Fruit fly (Drosophila melanogaster) whole organism, embryonic: ENCODE results near the gene CG43175.

ENCODE experiments used
- Adf1 ChIP-seq: fragments of 200-800 bp; sonication (Bioruptor generic); IDR thresholded peaks from 2 replicates; pipeline ENCODE4 v1.3.6; 2022; ENCODE audit warnings: missing biosample characterization, missing genetic modification characterization
- Atf-2 ChIP-seq: fragments of 200-800 bp; sonication (Bioruptor generic); optimal IDR thresholded peaks from 2 replicates; lab custom pipeline; 2016; ENCODE audit warnings: missing biosample characterization, missing genetic modification characterization
- Awh ChIP-seq: fragments of 200-800 bp; sonication (Bioruptor generic); IDR thresholded peaks from 2 replicates; pipeline ENCODE4, ENCODE4 v1.3.6; 2022; ENCODE audit warnings: missing biosample characterization, missing genetic modification characterization
- CG10147 ChIP-seq: fragments of 200-800 bp; sonication (Bioruptor generic); optimal IDR thresholded peaks from 2 replicates; lab custom pipeline; 2019; ENCODE audit warnings: missing biosample characterization, mild to moderate bottlenecking, missing genetic modification characterization, moderate library complexity
- CG10979 ChIP-seq: fragments of 200-800 bp; sonication (Bioruptor generic); optimal IDR thresholded peaks from 2 replicates; lab custom pipeline; 2018; ENCODE audit warnings: missing biosample characterization, mild to moderate bottlenecking, missing genetic modification characterization, moderate library complexity
- CG12155 ChIP-seq: fragments of 200-800 bp; sonication (Bioruptor generic); optimal IDR thresholded peaks from 3 replicates; lab custom pipeline; 2016; ENCODE audit warnings: missing biosample characterization, missing genetic modification characterization
- CG12391 ChIP-seq: fragments of 200-800 bp; sonication (Bioruptor generic); optimal IDR thresholded peaks from 3 replicates; lab custom pipeline; 2018; ENCODE audit warnings: missing biosample characterization, mild to moderate bottlenecking, missing genetic modification characterization, moderate library complexity
- CG13775 ChIP-seq: fragments of 200-800 bp; sonication (Bioruptor generic); optimal IDR thresholded peaks from 3 replicates; lab custom pipeline; 2017; ENCODE audit warnings: missing biosample characterization, mild to moderate bottlenecking, missing genetic modification characterization
- CG14014 ChIP-seq: fragments of 200-800 bp; sonication (Bioruptor generic); IDR thresholded peaks from 2 replicates; pipeline ENCODE4 v1.3.6; 2022; ENCODE audit warnings: missing biosample characterization, missing genetic modification characterization
- CG1529 ChIP-seq: fragments of 200-800 bp; sonication (Bioruptor generic); optimal IDR thresholded peaks from 3 replicates; lab custom pipeline; 2018; ENCODE audit warnings: missing biosample characterization, missing genetic modification characterization
- CG16815 ChIP-seq: fragments of 200-800 bp; sonication (Bioruptor generic); optimal IDR thresholded peaks from 3 replicates; lab custom pipeline; 2017; ENCODE audit warnings: missing biosample characterization, mild to moderate bottlenecking, missing genetic modification characterization
- CG18262 ChIP-seq: fragments of 200-800 bp; optimal IDR thresholded peaks from 3 replicates; lab custom pipeline; 2019; ENCODE audit warnings: missing biosample characterization, mild to moderate bottlenecking, missing genetic modification characterization, moderate library complexity
- CG18476 ChIP-seq: fragments of 200-800 bp; sonication (Bioruptor generic); optimal IDR thresholded peaks from 2 replicates; lab custom pipeline; 2016; ENCODE audit warnings: missing biosample characterization, mild to moderate bottlenecking, missing genetic modification characterization
- CG18599 ChIP-seq: fragments of 200-800 bp; sonication (Bioruptor generic); optimal IDR thresholded peaks from 3 replicates; lab custom pipeline; 2017; ENCODE audit warnings: missing biosample characterization, missing genetic modification characterization, mild to moderate bottlenecking, moderate library complexity, missing genetic modification reagents
- CG2116 ChIP-seq: fragments of 200-800 bp; sonication (Bioruptor generic); optimal IDR thresholded peaks from 3 replicates; lab custom pipeline; 2018; ENCODE audit warnings: missing biosample characterization, mild to moderate bottlenecking, missing genetic modification characterization
- CG2120 ChIP-seq: fragments of 200-800 bp; sonication (Bioruptor generic); optimal IDR thresholded peaks from 3 replicates; lab custom pipeline; 2016; ENCODE audit warnings: missing biosample characterization, missing genetic modification characterization
- CG30020 ChIP-seq: fragments of 200-800 bp; optimal IDR thresholded peaks from 2 replicates; lab custom pipeline; 2019; ENCODE audit warnings: missing biosample characterization, mild to moderate bottlenecking, missing genetic modification characterization, moderate library complexity
- CG30403 ChIP-seq: fragments of 200-800 bp; sonication (Bioruptor generic); optimal IDR thresholded peaks from 3 replicates; lab custom pipeline; 2016; ENCODE audit warnings: missing biosample characterization, missing genetic modification characterization
- CG3281 ChIP-seq: fragments of 200-800 bp; sonication (Bioruptor generic); optimal IDR thresholded peaks from 3 replicates; lab custom pipeline; 2017; ENCODE audit warnings: missing biosample characterization, mild to moderate bottlenecking, missing genetic modification characterization
- CG34376 ChIP-seq: fragments of 200-800 bp; sonication (Bioruptor generic); optimal IDR thresholded peaks from 2 replicates; lab custom pipeline; 2018; ENCODE audit warnings: missing biosample characterization, mild to moderate bottlenecking, missing genetic modification characterization
- CG3847 ChIP-seq: fragments of 200-800 bp; sonication (Bioruptor generic); IDR thresholded peaks from 2 replicates; pipeline ENCODE4 v1.3.6; 2022; ENCODE audit warnings: missing biosample characterization, missing genetic modification characterization
- CG7745 ChIP-seq: fragments of 200-800 bp; sonication (Bioruptor generic); optimal IDR thresholded peaks from 2 replicates; lab custom pipeline; 2018; ENCODE audit warnings: missing biosample characterization, mild to moderate bottlenecking, missing genetic modification characterization, moderate library complexity
- CG7839 ChIP-seq: fragments of 200-800 bp; sonication (Bioruptor generic); optimal IDR thresholded peaks from 3 replicates; lab custom pipeline; 2018; ENCODE audit warnings: missing biosample characterization, mild to moderate bottlenecking, missing genetic modification characterization, moderate library complexity
- CG8388 ChIP-seq: fragments of 200-800 bp; sonication (Bioruptor generic); optimal IDR thresholded peaks from 2 replicates; lab custom pipeline; 2019; ENCODE audit warnings: missing biosample characterization, mild to moderate bottlenecking, missing genetic modification characterization, moderate library complexity
- Dip2 ChIP-seq: fragments of 200-800 bp; sonication (Bioruptor generic); IDR thresholded peaks from 2 replicates; pipeline ENCODE4 v1.3.6; 2022; ENCODE audit warnings: missing biosample characterization, missing genetic modification characterization
- Ets97D ChIP-seq: fragments of 200-800 bp; sonication (Bioruptor generic); optimal IDR thresholded peaks from 3 replicates; lab custom pipeline; 2016; ENCODE audit warnings: missing biosample characterization, missing genetic modification characterization
- Med ChIP-seq: fragments of 200-800 bp; sonication (Bioruptor generic); peaks from one replicate; lab custom pipeline; 2016; ENCODE audit warnings: missing biosample characterization, missing genetic modification characterization, mild to moderate bottlenecking, inconsistent platforms, moderate library complexity
- Meics ChIP-seq: fragments of 200-800 bp; sonication (Bioruptor generic); optimal IDR thresholded peaks from 2 replicates; lab custom pipeline; 2017; ENCODE audit warnings: missing biosample characterization, mild to moderate bottlenecking, missing genetic modification characterization
- Pdp1 ChIP-seq, 2 experiments: fragments of 200-800 bp; sonication (Bioruptor generic); optimal IDR thresholded peaks; 3 replicates each; lab custom pipeline; 2016; ENCODE audit warnings: missing biosample characterization in 2 of 2, missing genetic modification characterization in 2 of 2, mild to moderate bottlenecking in 1 of 2, moderate library complexity in 1 of 2
- ato ChIP-seq: fragments of 200-800 bp; sonication (Bioruptor generic); IDR thresholded peaks from 2 replicates; pipeline ENCODE4 v1.3.6; 2022; ENCODE audit warnings: missing biosample characterization, missing genetic modification characterization; ENCODE audit not compliant: partially characterized antibody
- bowl ChIP-seq: fragments of 200-800 bp; sonication (Bioruptor generic); IDR thresholded peaks from 2 replicates; pipeline ENCODE4 v1.3.6; 2022; ENCODE audit warnings: missing biosample characterization, missing genetic modification characterization
- cg ChIP-seq: fragments of 200-800 bp; sonication (Bioruptor generic); optimal IDR thresholded peaks from 3 replicates; lab custom pipeline; 2019; ENCODE audit warnings: missing biosample characterization, mild to moderate bottlenecking, missing genetic modification characterization, moderate library complexity
- emc ChIP-seq: fragments of 200-800 bp; sonication (Bioruptor generic); optimal IDR thresholded peaks from 2 replicates; lab custom pipeline; 2016; ENCODE audit warnings: missing biosample characterization, missing genetic modification characterization
- gem ChIP-seq: fragments of 200-800 bp; sonication (Bioruptor generic); optimal IDR thresholded peaks from 2 replicates; lab custom pipeline; 2019; ENCODE audit warnings: missing biosample characterization, mild to moderate bottlenecking, missing genetic modification characterization, moderate library complexity
- her ChIP-seq: fragments of 200-800 bp; sonication (Bioruptor generic); optimal IDR thresholded peaks from 2 replicates; lab custom pipeline; 2016; ENCODE audit warnings: missing biosample characterization, missing genetic modification characterization
- lbe ChIP-seq: fragments of 200-800 bp; sonication (Bioruptor generic); optimal IDR thresholded peaks from 2 replicates; lab custom pipeline; 2016; ENCODE audit warnings: missing biosample characterization, mild to moderate bottlenecking, missing genetic modification characterization
- lilli ChIP-seq: fragments of 200-800 bp; sonication (Bioruptor generic); optimal IDR thresholded peaks from 3 replicates; lab custom pipeline; 2016; ENCODE audit warnings: missing biosample characterization, missing genetic modification characterization
- nmo ChIP-seq: fragments of 200-800 bp; sonication (Bioruptor generic); optimal IDR thresholded peaks from 2 replicates; lab custom pipeline; 2018; ENCODE audit warnings: missing biosample characterization, mild to moderate bottlenecking, missing genetic modification characterization, moderate library complexity
- nom ChIP-seq: fragments of 200-800 bp; sonication (Bioruptor generic); optimal IDR thresholded peaks from 2 replicates; lab custom pipeline; 2017; ENCODE audit warnings: missing biosample characterization, missing genetic modification characterization, mild to moderate bottlenecking, moderate library complexity, missing genetic modification reagents
- row ChIP-seq: fragments of 200-800 bp; sonication (Bioruptor generic); IDR thresholded peaks from 3 replicates; pipeline ENCODE4 v1.3.6; 2022; ENCODE audit warnings: missing biosample characterization, missing genetic modification characterization
- sd ChIP-seq: fragments of 200-800 bp; sonication (Bioruptor generic); optimal IDR thresholded peaks from 3 replicates; lab custom pipeline; 2018; ENCODE audit warnings: missing biosample characterization, mild to moderate bottlenecking, missing genetic modification characterization, moderate library complexity
- stc ChIP-seq: fragments of 200-800 bp; sonication (Bioruptor generic); IDR thresholded peaks from 2 replicates; pipeline ENCODE4 v1.3.6; 2022; ENCODE audit warnings: missing biosample characterization, missing genetic modification characterization
- sug ChIP-seq: fragments of 200-800 bp; optimal IDR thresholded peaks from 2 replicates; lab custom pipeline; 2019; ENCODE audit warnings: missing biosample characterization, mild to moderate bottlenecking, missing genetic modification characterization, moderate library complexity
- unc-4 ChIP-seq: fragments of 200-800 bp; sonication (Bioruptor generic); IDR thresholded peaks from 2 replicates; pipeline ENCODE4 v1.3.6; 2022; ENCODE audit warnings: missing biosample characterization, missing genetic modification characterization; ENCODE audit not compliant: partially characterized antibody
- unpg ChIP-seq: fragments of 200-800 bp; sonication (Bioruptor generic); optimal IDR thresholded peaks from 3 replicates; lab custom pipeline; 2018; ENCODE audit warnings: missing biosample characterization, mild to moderate bottlenecking, missing genetic modification characterization, moderate library complexity
- zen2 ChIP-seq: fragments of 200-800 bp; sonication (Bioruptor generic); IDR thresholded peaks from 3 replicates; pipeline ENCODE4 v1.3.6; 2022; ENCODE audit warnings: missing biosample characterization, missing genetic modification characterization; ENCODE audit not compliant: partially characterized antibody

CG43175 gene

dm6 chr3R:17678138-17678873 is 47.8 kb downstream of the CG43175 start (continued):
- TF ChIP-seq her (GFP tag; lab: Kevin White, UChicago) (no peak), emc (GFP tag; lab: Kevin White, UChicago) (no peak), CG34376 (no peak), CG12155 (GFP tag; lab: Kevin White, UChicago) (no peak), CG1529 (GFP tag; lab: Kevin White, UChicago) (no peak), unc-4 (GFP tag; lab: Robert Waterston, UW) (no peak), nom (GFP tag; lab: Kevin White, UChicago) (no peak), CG14014 (GFP tag; lab: Robert Waterston, UW) (no peak), cg (GFP tag; lab: Kevin White, UChicago) (no peak), Ets97D (GFP tag; lab: Kevin White, UChicago) (no peak), CG10147 (no peak), Adf1 (GFP tag; lab: Robert Waterston, UW) (no peak), CG8388 (GFP tag; lab: Kevin White, UChicago) (no peak), Pdp1 (GFP tag; optimal IDR thresholded peaks at IDR 0.05; lab: Kevin White, UChicago) (peak in 1 of 2 experiments; percentile 7), sug (tag; lab: Kevin White, UChicago) (peak; percentile 33)
- TF ChIP-seq, all 482 proteins: peak for 8

DNA sequence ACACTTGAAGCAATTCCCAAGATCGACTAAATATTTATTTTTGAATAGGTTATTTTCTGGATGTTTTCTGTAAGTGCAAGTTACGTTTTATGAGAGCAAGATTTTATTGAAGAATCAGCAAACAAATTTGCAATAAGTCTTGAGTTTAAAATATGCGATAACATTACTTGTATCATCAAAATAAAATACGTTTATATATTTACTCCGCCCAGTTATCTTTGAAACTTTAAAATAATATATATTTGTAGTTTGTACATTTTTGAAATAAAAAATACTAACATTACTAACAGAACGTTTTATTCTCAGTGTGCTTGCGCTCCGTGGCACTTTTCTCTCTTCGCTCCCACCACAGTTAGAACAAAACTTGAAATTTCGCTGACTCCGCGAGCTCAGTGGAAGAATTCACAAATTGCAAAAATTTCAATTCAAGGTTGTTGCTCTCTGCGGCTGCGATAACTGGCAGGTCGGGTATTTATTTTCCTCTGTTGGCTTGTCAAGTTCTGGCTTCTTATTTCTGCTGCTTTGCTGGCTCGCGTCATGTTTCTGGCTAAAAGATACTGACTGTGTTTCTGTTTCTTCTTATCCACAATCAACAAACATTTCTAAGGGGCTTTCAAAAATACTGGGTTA is 49.0 kb downstream of the CG43175 start:
- TF ChIP-seq Awh (no peak), unpg (GFP tag; lab: Kevin White, UChicago) (peak; percentile 20), lbe (GFP tag; lab: Kevin White, UChicago) (peak; percentile 87), stc (GFP tag; lab: Robert Waterston, UW) (no peak), Meics (peak; percentile 4), row (0 out of 3 replicates have a peak, but pooled peaks have one; percentile 20), CG12391 (peak; percentile 41), CG10979 (tag; lab: Kevin White, UChicago) (peak; percentile 15), CG2116 (GFP tag; lab: Kevin White, UChicago) (no peak), CG30020 (tag; lab: Kevin White, UChicago) (no peak), zen2 (GFP tag; lab: Robert Waterston, UW) (no peak), Med (GFP tag; lab: Kevin White, UChicago) (peak; percentile 72), CG12155 (GFP tag; lab: Kevin White, UChicago) (peak; percentile 10), gem (tag; lab: Kevin White, UChicago) (peak; percentile 56), lilli (GFP tag; lab: Kevin White, UChicago) (peak; percentile 20), CG7839 (tag; lab: Kevin White, UChicago) (peak; percentile 8), CG18476 (no peak), CG18262 (tag; lab: Kevin White, UChicago) (peak; percentile 30), CG18599 (GFP tag; lab: Kevin White, UChicago) (peak; percentile 50), nom (GFP tag; lab: Kevin White, UChicago) (peak; percentile 54), CG30403 (GFP tag; lab: Kevin White, UChicago) (peak; percentile 57), CG3281 (GFP tag; lab: Kevin White, UChicago) (peak; percentile 37), CG2120 (GFP tag; lab: Kevin White, UChicago) (peak; percentile 37), sd (tag; lab: Kevin White, UChicago) (no peak), CG16815 (peak; percentile 25), bowl (GFP tag; lab: Robert Waterston, UW) (no peak), nmo (peak; percentile 23), Dip2 (GFP tag; lab: Robert Waterston, UW) (no peak), Atf-2 (GFP tag; lab: Kevin White, UChicago) (no peak), ato (no peak), CG13775 (GFP tag; lab: Kevin White, UChicago) (peak; percentile 36), CG3847 (GFP tag; lab: Robert Waterston, UW) (no peak), CG7745 (tag; lab: Kevin White, UChicago) (no peak)
